Worm (Caenorhabditis elegans) whole organism, early embryonic: ENCODE measurements around the gene C05E11.3.

Source experiments
- B0310.2 ChIP-seq: sonication (generic microtip); optimal IDR thresholded peaks from 2 replicates; lab custom pipeline; 2016; ENCODE audit warnings: mild to moderate bottlenecking, missing genetic modification characterization, missing compliant biosample characterization
- F13C5.2 ChIP-seq: sonication (generic microtip); optimal IDR thresholded peaks from 2 replicates; lab custom pipeline; 2017; ENCODE audit warnings: mild to moderate bottlenecking, missing genetic modification characterization, inconsistent platforms, missing compliant biosample characterization
- aly-1 ChIP-seq: sonication (generic microtip); optimal IDR thresholded peaks from 2 replicates; lab custom pipeline; 2016; ENCODE audit warnings: missing genetic modification characterization, missing compliant biosample characterization
- ama-1 ChIP-seq: fragments of 150-350 bp; optimal IDR thresholded peaks from 2 replicates; lab custom pipeline; 2014
- ceh-13 ChIP-seq: fragments of 200-800 bp; sonication (Bioruptor generic); optimal IDR thresholded peaks from 2 replicates; lab custom pipeline; 2018; ENCODE audit warnings: mild to moderate bottlenecking, missing genetic modification characterization, missing compliant biosample characterization
- ceh-36 ChIP-seq: sonication (generic microtip); optimal IDR thresholded peaks from 2 replicates; lab custom pipeline; 2016; ENCODE audit warnings: missing genetic modification characterization, inconsistent platforms, missing compliant biosample characterization
- ets-7 ChIP-seq: sonication (generic microtip); optimal IDR thresholded peaks from 2 replicates; lab custom pipeline; 2016; ENCODE audit warnings: missing genotype, missing genetic modification characterization, missing compliant biosample characterization
- flt-1 ChIP-seq: fragments of 200-800 bp; sonication (Bioruptor generic); IDR thresholded peaks from 2 replicates; pipeline ENCODE4 v1.3.6; 2022; ENCODE audit warnings: missing genetic modification characterization, missing compliant biosample characterization
- hmbx-1 ChIP-seq: sonication (generic microtip); optimal IDR thresholded peaks from 2 replicates; lab custom pipeline; 2016; ENCODE audit warnings: mild to moderate bottlenecking, missing genetic modification characterization, missing compliant biosample characterization
- hmg-4 ChIP-seq: fragments of 200-800 bp; sonication (Bioruptor generic); optimal IDR thresholded peaks from 2 replicates; lab custom pipeline; 2018; ENCODE audit warnings: mild to moderate bottlenecking, missing genetic modification characterization, missing compliant biosample characterization
- hnd-1 ChIP-seq: sonication (generic microtip); optimal IDR thresholded peaks from 2 replicates; lab custom pipeline; 2016; ENCODE audit warnings: missing genetic modification characterization, missing compliant biosample characterization
- pes-1 ChIP-seq: fragments of 200-800 bp; sonication (Bioruptor generic); IDR thresholded peaks from 2 replicates; pipeline ENCODE4 v1.3.6; 2022; ENCODE audit warnings: missing genetic modification reagents, missing genetic modification characterization, missing compliant biosample characterization
- scrt-1 ChIP-seq: fragments of 200-800 bp; sonication (Bioruptor generic); IDR thresholded peaks from 2 replicates; pipeline ENCODE4 v1.3.6; 2022; ENCODE audit warnings: missing genetic modification characterization, missing compliant biosample characterization
- sea-1 ChIP-seq: fragments of 200-800 bp; sonication (Bioruptor generic); conservative IDR thresholded peaks from 2 replicates; pipeline ENCODE4 v1.3.6; 2022; ENCODE audit warnings: missing genetic modification characterization, missing compliant biosample characterization
- tbx-11 ChIP-seq: fragments of 200-800 bp; sonication (Bioruptor generic); IDR thresholded peaks from 2 replicates; pipeline ENCODE4 v1.3.6; 2022; ENCODE audit warnings: missing genetic modification characterization, missing compliant biosample characterization
- tbx-37 ChIP-seq: fragments of 200-800 bp; sonication (Bioruptor generic); conservative IDR thresholded peaks from 2 replicates; pipeline ENCODE4 v1.3.6; 2022; ENCODE audit warnings: missing genetic modification reagents, missing genetic modification characterization, missing compliant biosample characterization
- tra-4 ChIP-seq: sonication (generic microtip); optimal IDR thresholded peaks from 2 replicates; lab custom pipeline; 2017; ENCODE audit warnings: missing genetic modification characterization, missing compliant biosample characterization

Gene C05E11.3

DNA sequence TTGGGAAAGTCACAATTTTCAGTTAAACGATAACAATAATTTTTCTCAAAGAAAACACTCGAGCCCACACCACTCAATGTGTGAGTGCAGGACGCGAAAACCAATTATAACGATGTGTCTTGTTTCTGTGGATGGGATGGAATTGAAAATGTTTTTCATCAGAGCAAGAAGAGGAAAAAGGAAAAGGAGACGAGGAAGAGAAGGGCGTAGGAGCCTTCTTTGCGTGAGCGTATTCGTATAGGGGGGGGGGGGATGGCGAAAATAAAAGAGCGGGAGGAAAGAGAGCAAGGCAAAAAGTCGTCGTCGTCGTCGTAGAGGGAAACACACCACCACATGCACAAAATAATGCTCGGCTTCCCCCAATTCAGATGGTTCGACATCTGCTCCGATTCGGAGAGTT, 42.0 kb downstream of the C05E11.3 start:
- TF ChIP-seq ets-7 (tag; lab: Kevin White, UChicago) = no peak
- TF ChIP-seq hmg-4 = peak; percentile 37
- peak; percentile 48 for TF ChIP-seq aly-1
- TF ChIP-seq pes-1 (GFP tag; lab: Robert Waterston, UW) = no peak

DNA sequence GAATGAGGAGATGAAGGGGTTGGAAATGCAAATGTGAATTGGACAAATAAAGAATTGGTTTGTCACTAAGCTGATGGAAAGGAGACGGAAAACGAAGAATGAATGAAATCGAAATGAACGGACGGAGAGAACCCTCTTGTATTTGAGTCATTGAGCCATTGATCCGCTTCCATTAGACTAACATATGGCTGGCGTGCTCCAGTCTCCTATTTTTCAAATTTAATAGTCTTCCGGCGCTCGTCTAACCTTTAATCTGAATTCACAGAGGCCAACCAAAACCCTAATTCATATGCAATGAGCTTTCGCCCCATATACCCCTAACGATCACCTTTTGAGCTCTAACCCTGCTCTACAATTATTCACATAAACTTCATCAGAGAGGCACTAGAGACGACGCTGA, 44.0 kb downstream of the C05E11.3 start, which contains the start of gene C46C11.3:
TSS of gene C46C11.3 (plus strand) at position 301 of the 400 bp plus-strand sequence.
- TF ChIP-seq aly-1 = no peak
- TF ChIP-seq hmbx-1 (tag; lab: Kevin White, UChicago) = no peak
- TF ChIP-seq ceh-36 (tag; lab: Kevin White, UChicago) = no peak
- TF ChIP-seq tbx-11 (GFP tag; lab: Robert Waterston, UW) = no peak
- no peak for TF ChIP-seq sea-1 (GFP tag; lab: Robert Waterston, UW)
- no peak for TF ChIP-seq scrt-1
- no peak for TF ChIP-seq ets-7 (tag; lab: Kevin White, UChicago)
- no peak for TF ChIP-seq F13C5.2 (tag; lab: Kevin White, UChicago)
- no peak for TF ChIP-seq pes-1 (GFP tag; lab: Robert Waterston, UW)
- TF ChIP-seq tra-4 (tag; lab: Kevin White, UChicago) = no peak
- no peak for TF ChIP-seq hnd-1
- no peak for TF ChIP-seq tbx-37
- no peak for TF ChIP-seq ceh-13 (GFP tag; lab: Kevin White, UChicago)
- no peak for TF ChIP-seq hmg-4
- TF ChIP-seq ama-1 (lab: Kevin White, UChicago) = no peak
- TF ChIP-seq B0310.2 (tag; lab: Kevin White, UChicago) = no peak

DNA sequence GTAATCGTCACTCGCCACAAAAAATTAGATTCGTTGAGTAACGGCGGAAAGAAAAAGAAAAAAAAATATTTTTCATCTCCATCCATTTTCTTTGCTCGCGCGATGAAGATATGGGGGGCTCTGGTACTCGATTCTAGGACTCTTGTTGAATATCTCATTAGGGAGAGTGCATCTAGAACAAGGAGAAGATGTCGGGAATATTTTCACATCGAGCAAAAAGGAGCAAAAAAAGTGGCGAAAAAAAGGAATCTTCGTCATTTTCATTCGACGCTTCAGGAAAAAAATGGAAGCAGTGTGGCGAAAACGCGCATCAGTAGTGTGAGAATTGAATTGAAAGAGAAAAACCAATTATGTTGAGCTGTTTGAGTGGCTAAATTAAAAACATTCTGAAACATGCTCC, 45.7 kb downstream of the C05E11.3 start:
- TF ChIP-seq tra-4 (tag; lab: Kevin White, UChicago) = no peak
- TF ChIP-seq hnd-1 = no peak
- no peak for TF ChIP-seq tbx-11 (GFP tag; lab: Robert Waterston, UW)
- TF ChIP-seq tbx-37 = no peak
- no peak for TF ChIP-seq hmbx-1 (tag; lab: Kevin White, UChicago)
- TF ChIP-seq scrt-1 = no peak
- no peak for TF ChIP-seq ceh-13 (GFP tag; lab: Kevin White, UChicago)
- no peak for TF ChIP-seq F13C5.2 (tag; lab: Kevin White, UChicago)
- no peak for TF ChIP-seq pes-1 (GFP tag; lab: Robert Waterston, UW)
- no peak for TF ChIP-seq hmg-4
- no peak for TF ChIP-seq B0310.2 (tag; lab: Kevin White, UChicago)
- TF ChIP-seq sea-1 (GFP tag; lab: Robert Waterston, UW) = no peak

DNA sequence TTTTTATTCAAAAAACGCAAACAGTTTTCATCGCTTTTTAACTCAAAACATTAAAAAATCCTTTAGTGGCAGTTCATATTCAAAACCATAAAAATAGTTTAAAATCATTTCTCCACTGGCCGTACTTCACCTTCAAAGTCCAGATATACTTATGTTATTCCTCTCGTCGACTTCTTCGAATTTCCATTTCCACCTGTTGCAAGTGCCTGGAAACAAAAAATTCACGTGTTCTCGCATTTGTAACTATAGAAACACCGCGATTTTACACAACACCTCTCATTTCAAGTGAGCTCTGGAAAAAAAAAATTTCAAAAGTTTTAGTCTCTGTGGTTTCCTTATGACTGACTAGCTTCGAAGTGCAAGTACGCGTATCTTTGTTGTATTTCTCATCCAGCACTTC, 47.0 kb downstream of the C05E11.3 start:
- TF ChIP-seq pes-1 (GFP tag; lab: Robert Waterston, UW) (no peak), flt-1 (no peak), ceh-36 (tag; lab: Kevin White, UChicago) (no peak), B0310.2 (tag; lab: Kevin White, UChicago) (no peak), scrt-1 (no peak), hnd-1 (no peak), hmg-4 (no peak), ets-7 (tag; lab: Kevin White, UChicago) (no peak), hmbx-1 (tag; lab: Kevin White, UChicago) (no peak), tbx-37 (no peak), tra-4 (tag; lab: Kevin White, UChicago) (no peak), sea-1 (GFP tag; lab: Robert Waterston, UW) (no peak), F13C5.2 (tag; lab: Kevin White, UChicago) (no peak), ceh-13 (GFP tag; lab: Kevin White, UChicago) (no peak), ama-1 (lab: Kevin White, UChicago) (no peak)

DNA sequence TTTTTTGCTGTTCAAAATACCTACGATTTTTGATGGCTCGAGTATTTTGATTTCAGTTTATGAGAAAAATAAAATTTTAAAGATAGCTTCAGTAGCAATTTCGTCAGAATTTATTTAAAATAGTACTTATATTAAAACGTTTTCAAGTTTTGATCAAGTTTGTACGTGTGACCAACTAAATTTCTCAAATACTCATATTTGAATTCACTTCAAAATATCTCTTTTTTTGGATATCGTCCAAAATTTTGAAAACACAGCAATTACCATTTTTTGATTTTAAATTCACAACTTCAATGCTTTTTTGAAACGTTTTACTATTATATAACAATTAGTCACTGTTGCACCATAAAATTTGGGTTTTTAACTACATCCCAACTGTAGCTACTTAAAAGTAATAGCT, 48.9 kb downstream of the C05E11.3 start:
- TF ChIP-seq scrt-1 = no peak
- TF ChIP-seq tbx-11 (GFP tag; lab: Robert Waterston, UW) = no peak
- TF ChIP-seq F13C5.2 (tag; lab: Kevin White, UChicago) = no peak
- TF ChIP-seq hmg-4 = no peak
- no peak for TF ChIP-seq ama-1 (lab: Kevin White, UChicago)
- TF ChIP-seq flt-1 = no peak
- TF ChIP-seq aly-1 = no peak
- no peak for TF ChIP-seq tra-4 (tag; lab: Kevin White, UChicago)
- no peak for TF ChIP-seq pes-1 (GFP tag; lab: Robert Waterston, UW)
- no peak for TF ChIP-seq B0310.2 (tag; lab: Kevin White, UChicago)

DNA sequence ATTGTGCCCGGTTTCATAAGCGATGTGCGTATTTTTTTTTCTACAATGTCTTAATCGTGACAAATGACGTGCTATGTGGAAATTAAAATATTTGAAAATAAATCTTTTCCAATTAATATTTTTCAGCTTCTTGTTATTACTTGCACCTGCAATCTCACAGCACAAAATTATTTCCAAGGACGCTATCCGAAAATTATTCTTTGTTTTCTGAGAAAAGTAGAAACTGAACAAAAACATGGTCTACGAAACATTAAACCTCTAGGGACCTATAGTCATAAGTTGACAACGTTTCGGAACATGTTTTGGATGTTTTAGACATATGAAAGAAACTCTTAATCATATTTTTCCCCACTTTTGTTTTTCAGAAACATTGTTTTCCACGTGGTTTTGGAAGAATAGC, 50.3 kb downstream of the C05E11.3 start:
- TF ChIP-seq ama-1 (lab: Kevin White, UChicago) (no peak), F13C5.2 (tag; lab: Kevin White, UChicago) (no peak), pes-1 (GFP tag; lab: Robert Waterston, UW) (no peak), hnd-1 (no peak), scrt-1 (no peak), ceh-13 (GFP tag; lab: Kevin White, UChicago) (no peak), ets-7 (tag; lab: Kevin White, UChicago) (no peak), ceh-36 (tag; lab: Kevin White, UChicago) (no peak), hmg-4 (no peak), hmbx-1 (tag; lab: Kevin White, UChicago) (no peak), tbx-11 (GFP tag; lab: Robert Waterston, UW) (no peak), sea-1 (GFP tag; lab: Robert Waterston, UW) (no peak), B0310.2 (tag; lab: Kevin White, UChicago) (no peak), flt-1 (no peak), tra-4 (tag; lab: Kevin White, UChicago) (no peak), tbx-37 (no peak), aly-1 (no peak)

DNA sequence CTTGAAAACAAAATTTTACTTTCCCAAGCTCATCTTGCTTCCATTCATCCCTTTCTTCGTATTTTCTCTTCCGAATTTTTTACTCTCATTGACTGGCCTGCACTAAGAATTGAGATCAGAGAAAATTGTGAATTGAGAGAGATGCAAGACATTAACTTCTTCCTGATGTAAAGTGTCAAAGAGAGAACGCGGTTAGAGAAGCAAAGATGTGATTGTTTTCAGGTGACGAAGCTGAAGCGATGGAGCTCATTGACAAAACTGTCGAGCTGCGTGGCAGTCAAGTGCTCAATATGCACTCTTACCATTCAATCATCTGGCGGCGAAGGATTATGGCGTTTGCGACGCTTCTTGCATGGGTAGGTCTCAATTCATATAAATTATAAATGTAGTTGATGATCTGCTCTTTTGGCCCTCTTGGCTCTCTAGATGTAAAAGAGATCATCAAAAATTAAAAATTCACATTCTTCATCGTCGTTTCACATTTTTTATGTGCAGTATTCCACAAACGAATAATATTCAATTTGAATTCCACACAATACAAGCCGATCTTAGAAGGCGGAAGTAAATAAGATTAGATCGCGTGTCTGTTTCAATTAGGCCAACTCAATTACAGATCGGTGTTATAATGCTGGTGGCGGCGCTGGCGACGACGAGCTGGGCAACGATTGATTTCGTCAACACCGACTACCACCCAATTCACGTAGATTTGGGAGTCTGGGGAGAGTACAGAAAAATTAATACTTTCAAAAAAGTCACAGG, 51.0 kb downstream of the C05E11.3 start:
- TF ChIP-seq hnd-1 (no peak), ceh-13 (GFP tag; lab: Kevin White, UChicago) (no peak), ceh-36 (tag; lab: Kevin White, UChicago) (no peak), scrt-1 (no peak), flt-1 (no peak), hmg-4 (no peak), tra-4 (tag; lab: Kevin White, UChicago) (no peak), tbx-37 (no peak), ama-1 (lab: Kevin White, UChicago) (no peak), sea-1 (GFP tag; lab: Robert Waterston, UW) (no peak), B0310.2 (tag; lab: Kevin White, UChicago) (no peak), tbx-11 (GFP tag; lab: Robert Waterston, UW) (no peak), hmbx-1 (tag; lab: Kevin White, UChicago) (no peak), ets-7 (tag; lab: Kevin White, UChicago) (no peak), pes-1 (GFP tag; lab: Robert Waterston, UW) (no peak), F13C5.2 (tag; lab: Kevin White, UChicago) (no peak), aly-1 (no peak)
